Worm (Caenorhabditis elegans) whole organism, young adult: ENCODE data around the gene C14B9.2.

ENCODE experiments used
- Y67H2A.10 ChIP-seq: fragments of 200-800 bp; sonication (Bioruptor generic); conservative IDR thresholded peaks from 2 replicates; pipeline ENCODE4 v1.3.6; 2022; ENCODE audit warnings: missing genetic modification reagents, missing genetic modification characterization, missing compliant biosample characterization
- ama-1 ChIP-seq, 3 experiments: fragments of 150-350 bp in 1 of 3; sonication (generic microtip) in 2 of 3; optimal IDR thresholded peaks; 2 replicates each; lab custom pipeline; 2014 to 2018; ENCODE audit warnings: missing biosample characterization in 2 of 3, missing genetic modification characterization in 2 of 3, missing genetic modification reagents in 2 of 3
- die-1 ChIP-seq: sonication (generic microtip); optimal IDR thresholded peaks from 2 replicates; lab custom pipeline; 2016; ENCODE audit warnings: missing genotype, mild to moderate bottlenecking, missing genetic modification characterization, missing compliant biosample characterization
- egrh-3 ChIP-seq: fragments of 200-800 bp; sonication (Bioruptor generic); IDR thresholded peaks from 2 replicates; pipeline ENCODE4 v1.3.6; 2022; ENCODE audit warnings: missing genetic modification reagents, missing genetic modification characterization, missing compliant biosample characterization
- let-607 ChIP-seq, 2 experiments: fragments of 200-800 bp in 1 of 2; sonication (Bioruptor generic) in 1 of 2; sonication (generic microtip) in 1 of 2; optimal IDR thresholded peaks; 2 replicates each; lab custom pipeline; 2016 to 2018; ENCODE audit warnings: mild to moderate bottlenecking in 2 of 2, missing compliant biosample characterization in 2 of 2, missing genetic modification characterization in 2 of 2, moderate library complexity in 2 of 2, missing genotype in 1 of 2
- lin-26 ChIP-seq: fragments of 200-800 bp; sonication (Bioruptor generic); IDR thresholded peaks from 2 replicates; pipeline ENCODE4 v1.3.6; 2022; ENCODE audit warnings: missing genetic modification reagents, missing genetic modification characterization, missing compliant biosample characterization
- unc-62 ChIP-seq: fragments of 150-350 bp; optimal IDR thresholded peaks from 2 replicates; lab custom pipeline; 2014; ENCODE audit warnings: missing biosample characterization, missing genetic modification reagents, missing genetic modification characterization

ce11 chrIII:8164771-8165170, 31.3 kb downstream of the C14B9.2 start:
- TF ChIP-seq Y67H2A.10 (GFP tag; lab: Robert Waterston, UW) (no peak), ama-1 (optimal IDR thresholded peaks at IDR 0.05; lab: Kevin White, UChicago) (no peak), ama-1 (GFP tag; optimal IDR thresholded peaks at IDR 0.05; lab: Kevin White, UChicago) (no peak), let-607 (tag; optimal IDR thresholded peaks at IDR 0.05; lab: Kevin White, UChicago) (no peak), die-1 (no peak), egrh-3 (GFP tag; lab: Robert Waterston, UW) (no peak), lin-26 (no peak), unc-62 (no peak)
